Worm (Caenorhabditis elegans): ENCODE data around the gene Y39B6A.10.

ce11 chrV:19140495-19140894 lies 7.1 kb upstream of the Y39B6A.10 start, which contains the start of gene cpg-23:
- TF ChIP-seq nhr-237 (tag; optimal IDR thresholded peaks at IDR 0.05), result no peak
- TF ChIP-seq ztf-11 (tag; optimal IDR thresholded peaks at IDR 0.05), result no peak
- no peak for TF ChIP-seq lin-13 (tag; optimal IDR thresholded peaks at IDR 0.05)

Data from whole organism, mixed stage, embryonic.